Fruit fly (Drosophila melanogaster) whole organism: ENCODE results near the gene CG15160.

Experiments
- CG8478 ChIP-seq: fragments of >200 bp; optimal IDR thresholded peaks from 2 replicates; lab custom pipeline; 2018; ENCODE audit warnings: inconsistent platforms
- Dll ChIP-seq: fragments of >200 bp; optimal IDR thresholded peaks from 2 replicates; lab custom pipeline; 2017
- EcR ChIP-seq, 2 experiments: fragments of >200 bp; optimal IDR thresholded peaks; 2 replicates each; lab custom pipeline; 2017; ENCODE audit warnings: missing biosample characterization in 2 of 2, missing genetic modification characterization in 2 of 2, missing genetic modification reagents in 2 of 2
- pan ChIP-seq: fragments of >200 bp; optimal IDR thresholded peaks from 2 replicates; lab custom pipeline; 2017
- psq ChIP-seq: fragments of >200 bp; optimal IDR thresholded peaks from 2 replicates; lab custom pipeline; 2017

dm6 chr2L:18599152-18599551, 8.5 kb downstream of the CG15160 start:
- TF ChIP-seq psq (no peak), CG8478 (lab: Kevin White, UChicago) (no peak), Dll (lab: Kevin White, UChicago) (no peak), pan (no peak), EcR (GFP tag; optimal IDR thresholded peaks at IDR 0.05; lab: Kevin White, UChicago) (no peak)
